Worm (Caenorhabditis elegans) whole organism, young adult: ENCODE data around the gene clec-31.

Experiments used
- C06A6.2 ChIP-seq: fragments of 200-800 bp; sonication (Bioruptor generic); conservative IDR thresholded peaks from 2 replicates; pipeline ENCODE4 v1.3.6; 2022; ENCODE audit warnings: missing genetic modification characterization, missing compliant biosample characterization
- F37B4.10 ChIP-seq: fragments of 200-800 bp; sonication (Bioruptor generic); IDR thresholded peaks from 2 replicates; pipeline ENCODE4 v1.3.6; 2022; ENCODE audit warnings: missing genetic modification characterization, missing compliant biosample characterization
- ZK185.1 ChIP-seq: sonication (generic microtip); optimal IDR thresholded peaks from 2 replicates; lab custom pipeline; 2016; ENCODE audit warnings: mild to moderate bottlenecking, missing genetic modification characterization, missing compliant biosample characterization; ENCODE audit not compliant: poor library complexity, severe bottlenecking
- ama-1 ChIP-seq, 3 experiments: fragments of 150-350 bp in 1 of 3; sonication (generic microtip) in 2 of 3; optimal IDR thresholded peaks; 2 replicates each; lab custom pipeline; 2014 to 2018; ENCODE audit warnings: missing biosample characterization in 2 of 3, missing genetic modification characterization in 2 of 3, missing genetic modification reagents in 2 of 3
- cebp-2 ChIP-seq: fragments of 200-800 bp; sonication (Bioruptor generic); IDR thresholded peaks from 2 replicates; pipeline ENCODE4 v1.3.6; 2022; ENCODE audit warnings: missing genetic modification characterization, missing compliant biosample characterization
- dpl-1 ChIP-seq: fragments of 150-350 bp; optimal IDR thresholded peaks from 2 replicates; lab custom pipeline; 2014; ENCODE audit warnings: missing biosample characterization, missing genetic modification reagents, missing genetic modification characterization
- egl-44 ChIP-seq: fragments of 200-800 bp; sonication (Bioruptor generic); IDR thresholded peaks from 2 replicates; pipeline ENCODE4 v1.3.6; 2022; ENCODE audit warnings: missing genetic modification reagents, missing genetic modification characterization, missing compliant biosample characterization
- lsy-27 ChIP-seq: sonication (generic microtip); optimal IDR thresholded peaks from 2 replicates; lab custom pipeline; 2017; ENCODE audit warnings: missing genetic modification characterization, mild to moderate bottlenecking, missing compliant biosample characterization, antibody characterized with exemption, missing genotype, borderline replicate concordance; ENCODE audit not compliant: insufficient read depth
- nfyb-1 ChIP-seq: fragments of 200-800 bp; sonication (Bioruptor generic); IDR thresholded peaks from 2 replicates; pipeline ENCODE4 v1.3.6; 2022; ENCODE audit warnings: missing genetic modification reagents, missing genetic modification characterization, missing compliant biosample characterization
- nhr-27 ChIP-seq: fragments of 200-800 bp; sonication (Bioruptor generic); optimal IDR thresholded peaks from 2 replicates; lab custom pipeline; 2018; ENCODE audit warnings: mild to moderate bottlenecking, missing genetic modification characterization, moderate library complexity, missing compliant biosample characterization
- pbrm-1 ChIP-seq: fragments of 200-800 bp; sonication (Bioruptor generic); IDR thresholded peaks from 2 replicates; pipeline ENCODE4 v1.3.6; 2022; ENCODE audit warnings: missing genetic modification reagents, missing genetic modification characterization, missing compliant biosample characterization
- sdz-38 ChIP-seq: sonication (generic microtip); optimal IDR thresholded peaks from 2 replicates; lab custom pipeline; 2016; ENCODE audit warnings: missing genotype, missing genetic modification characterization, missing compliant biosample characterization
- unc-130 ChIP-seq: sonication (generic microtip); optimal IDR thresholded peaks from 2 replicates; lab custom pipeline; 2016; ENCODE audit warnings: missing genetic modification reagents, missing genetic modification characterization, missing compliant biosample characterization

DNA sequence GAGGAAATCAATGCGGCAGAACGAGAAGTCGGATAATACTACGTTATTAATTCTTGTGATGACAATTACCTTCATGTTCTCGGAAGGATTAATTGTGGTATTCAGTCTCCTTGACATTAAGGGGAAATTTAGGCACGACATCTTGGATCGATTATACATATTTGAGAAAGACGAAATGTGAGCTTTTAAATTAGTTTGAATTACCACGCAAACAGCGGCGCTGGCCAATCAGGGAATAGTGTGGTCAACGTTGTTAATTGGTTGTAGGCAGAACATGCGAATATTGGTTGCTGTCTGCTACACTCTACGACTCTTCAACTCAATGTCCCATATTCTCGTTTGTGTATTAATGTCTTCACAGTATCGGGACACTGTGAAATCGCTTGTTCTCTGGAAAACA lies 17.1 kb upstream of the clec-31 start, which contains the start of gene F49A5.10:
- no peak for TF ChIP-seq nhr-27 (tag; lab: Kevin White, UChicago)
- no peak for TF ChIP-seq C06A6.2 (GFP tag; lab: Robert Waterston, UW)
- TF ChIP-seq ama-1 (optimal IDR thresholded peaks at IDR 0.05; lab: Kevin White, UChicago), result no peak
- TF ChIP-seq ama-1 (GFP tag; optimal IDR thresholded peaks at IDR 0.05; lab: Kevin White, UChicago), result no peak
- TF ChIP-seq lsy-27, result no peak
- no peak for TF ChIP-seq pbrm-1 (GFP tag; lab: Robert Waterston, UW)
- no peak for TF ChIP-seq sdz-38 (tag; lab: Kevin White, UChicago)
- no peak for TF ChIP-seq cebp-2 (GFP tag; lab: Robert Waterston, UW)
- TF ChIP-seq egl-44 (GFP tag; lab: Robert Waterston, UW), result no peak
- no peak for TF ChIP-seq F37B4.10 (GFP tag; lab: Robert Waterston, UW)
- no peak for TF ChIP-seq unc-130 (GFP tag; lab: Kevin White, UChicago)
- no peak for TF ChIP-seq nfyb-1
- no peak for TF ChIP-seq ZK185.1 (tag; lab: Kevin White, UChicago)
- TF ChIP-seq dpl-1 (GFP tag; lab: Kevin White, UChicago), result no peak
